Worm (Caenorhabditis elegans): ENCODE results near the gene E03H12.4.
A peak's percentile ranks its signal among the peaks of the same experiment; 100 is the strongest.

The E03H12.4 gene

DNA sequence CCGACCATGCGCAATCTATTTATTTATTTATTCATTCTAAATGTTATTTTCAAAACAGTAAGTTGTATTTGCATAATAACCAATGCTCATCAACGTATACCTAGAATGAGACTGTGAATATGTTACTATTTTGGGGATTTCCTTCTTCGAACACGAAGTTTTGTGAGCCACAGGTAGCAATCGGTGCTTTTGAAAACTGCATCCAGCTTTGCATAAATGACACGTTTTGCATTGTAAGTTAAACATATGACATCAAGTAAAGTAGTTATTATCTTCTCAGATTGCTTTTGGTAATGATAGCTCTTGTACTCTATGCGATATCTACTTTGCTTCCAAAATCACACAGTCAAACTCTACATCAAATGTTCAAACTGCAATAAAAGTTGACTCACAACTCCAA lies at the start of gene E03H12.4:
E03H12.4 (plus strand) TSS at position 120 of the 400 bp plus-strand sequence.
- TF ChIP-seq efl-1 (optimal IDR thresholded peaks at IDR 0.05), result no peak
- peak in 1 of 2 experiments; percentile 79 for TF ChIP-seq efl-1 (GFP tag; optimal IDR thresholded peaks at IDR 0.05 in 1 of 2)
- TF ChIP-seq nhr-11 (tag; optimal IDR thresholded peaks at IDR 0.05), result no peak
- no peak for TF ChIP-seq nhr-20 (tag; optimal IDR thresholded peaks at IDR 0.05)

DNA sequence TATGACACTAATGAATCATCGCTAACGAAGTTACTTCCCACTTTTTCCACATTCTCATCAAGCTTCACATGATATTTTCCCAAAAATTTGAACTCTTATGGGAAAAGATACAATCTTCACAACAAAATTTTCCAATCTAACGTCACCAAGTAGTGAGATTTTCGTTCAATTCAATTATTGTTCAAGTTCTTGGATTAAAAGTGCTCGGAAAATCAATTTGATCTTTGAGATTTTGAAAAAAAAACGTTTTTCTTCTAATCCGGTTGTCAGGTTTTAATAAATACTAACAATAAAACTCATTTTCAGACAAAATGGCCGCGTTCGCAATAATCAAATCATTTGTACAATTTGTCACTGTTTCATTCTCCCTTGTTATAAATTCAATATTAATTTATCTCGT lies 48.3 kb upstream of the E03H12.4 start, which contains the start of gene str-153:
str-153 (plus strand) TSS at position 301 of the 400 bp plus-strand sequence.
- no peak for TF ChIP-seq nhr-90 (tag; optimal IDR thresholded peaks at IDR 0.05; ENCODE audit: poor library complexity)
- TF ChIP-seq ets-5 (GFP tag; IDR thresholded peaks at IDR 0.05), result no peak
- no peak for TF ChIP-seq ceh-82 (tag; optimal IDR thresholded peaks at IDR 0.05)
- TF ChIP-seq unc-86 (tag; optimal IDR thresholded peaks at IDR 0.05), result no peak

DNA sequence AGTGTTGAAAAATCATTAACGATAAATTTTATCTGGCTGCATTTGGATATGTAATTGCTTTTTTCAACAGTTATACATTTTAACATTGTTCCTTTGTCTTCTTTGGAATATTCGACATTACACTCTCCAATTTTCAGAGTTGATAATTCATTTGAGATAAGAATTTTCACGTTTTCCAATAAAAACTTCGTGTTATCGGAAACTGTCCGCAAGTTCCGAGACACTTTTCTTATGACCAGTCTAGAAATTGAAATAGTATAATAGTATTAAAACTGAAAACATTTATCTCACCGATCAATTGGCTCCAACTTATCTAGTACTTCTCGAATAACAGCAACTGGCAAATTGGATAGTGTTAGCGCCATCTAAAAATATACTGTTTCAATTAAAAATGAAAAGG lies 44.7 kb upstream of the E03H12.4 start, which contains the start of gene fbxa-86:
fbxa-86 (minus strand) TSS at position 367 of the 400 bp plus-strand sequence.
- TF ChIP-seq C34B4.2 (tag; optimal IDR thresholded peaks at IDR 0.05) (no peak), mep-1 (tag; optimal IDR thresholded peaks at IDR 0.05) (no peak), elt-2 (tag; optimal IDR thresholded peaks at IDR 0.05) (peak; percentile 56)

DNA sequence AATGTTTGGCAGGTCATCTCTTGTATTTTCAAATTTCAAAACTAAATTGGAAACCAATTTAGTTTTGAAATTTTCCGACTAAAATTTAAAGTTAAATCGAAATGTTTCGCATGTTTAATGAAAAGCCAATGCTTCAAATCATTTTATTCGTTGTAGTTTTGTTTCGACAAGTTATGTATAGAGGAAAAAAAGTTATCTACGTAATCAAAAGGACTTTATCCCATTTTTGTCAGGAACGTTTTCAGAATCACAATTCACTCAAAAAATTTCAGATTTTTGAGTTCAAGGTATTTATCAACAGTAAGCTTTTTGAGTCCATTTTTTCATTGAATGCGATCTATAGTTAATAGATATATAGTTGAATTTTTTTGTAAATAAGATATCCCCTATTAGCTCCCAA lies 43.7 kb upstream of the E03H12.4 start, which contains the start of gene str-168:
str-168 (plus strand) TSS at position 301 of the 400 bp plus-strand sequence.
- TF ChIP-seq irx-1 (tag; optimal IDR thresholded peaks at IDR 0.05) (no peak), egl-13 (tag; optimal IDR thresholded peaks at IDR 0.05) (no peak), swsn-7 (tag; optimal IDR thresholded peaks at IDR 0.05) (no peak), ceh-90 (tag; optimal IDR thresholded peaks at IDR 0.05) (no peak), hlh-17 (GFP tag; optimal IDR thresholded peaks at IDR 0.05; ENCODE audit: borderline replicate concordance) (no peak), nhr-47 (tag; optimal IDR thresholded peaks at IDR 0.05) (no peak), mab-9 (GFP tag; IDR thresholded peaks at IDR 0.05) (no peak), efl-3 (GFP tag; optimal IDR thresholded peaks at IDR 0.05) (no peak), pax-3 (tag; optimal IDR thresholded peaks at IDR 0.05) (no peak), mef-2 (tag; optimal IDR thresholded peaks at IDR 0.05) (no peak), ztf-11 (tag; optimal IDR thresholded peaks at IDR 0.05) (no peak), C34B4.2 (tag; optimal IDR thresholded peaks at IDR 0.05) (no peak), aly-2 (tag; optimal IDR thresholded peaks at IDR 0.05) (no peak), ama-1 (optimal IDR thresholded peaks at IDR 0.05) (no peak), lin-15B (tag; optimal IDR thresholded peaks at IDR 0.05) (no peak), pqm-1 (tag; optimal IDR thresholded peaks at IDR 0.05) (no peak), jun-1 (tag; optimal IDR thresholded peaks at IDR 0.05) (no peak)

DNA sequence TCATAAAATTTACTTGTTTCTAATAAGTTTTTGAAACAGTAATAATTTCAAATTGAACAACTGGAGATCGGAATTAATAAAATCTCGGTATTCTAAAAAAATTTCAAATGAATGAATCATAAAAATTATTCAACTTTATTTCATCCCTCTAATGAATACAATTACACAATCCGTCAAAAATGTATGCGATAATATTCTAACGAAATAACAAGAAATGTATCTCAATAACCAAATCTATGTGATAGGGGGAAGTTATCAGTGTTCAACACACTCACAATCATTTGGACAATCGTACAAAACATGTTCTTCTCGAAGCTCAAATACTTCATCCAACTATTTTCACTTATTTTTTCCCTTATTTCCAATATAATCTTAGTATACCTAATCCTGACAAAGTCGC lies 40.7 kb upstream of the E03H12.4 start, which contains the start of gene Y9C9A.5:
Y9C9A.5 (plus strand) TSS at position 301 of the 400 bp plus-strand sequence.
- no peak for TF ChIP-seq zag-1 (tag; optimal IDR thresholded peaks at IDR 0.05)
- TF ChIP-seq hlh-4 (tag; optimal IDR thresholded peaks at IDR 0.05), result no peak
- TF ChIP-seq lin-15B (tag; optimal IDR thresholded peaks at IDR 0.05), result no peak
- no peak for TF ChIP-seq lir-3 (tag; optimal IDR thresholded peaks at IDR 0.05; ENCODE audit: poor library complexity)
- TF ChIP-seq dsc-1 (tag; optimal IDR thresholded peaks at IDR 0.05), result no peak
- no peak for TF ChIP-seq nhr-77 (tag; optimal IDR thresholded peaks at IDR 0.05)
- no peak for TF ChIP-seq grh-1 (GFP tag; IDR thresholded peaks at IDR 0.05)
- TF ChIP-seq ceh-90 (tag; optimal IDR thresholded peaks at IDR 0.05), result no peak
- TF ChIP-seq dpl-1 (GFP tag; optimal IDR thresholded peaks at IDR 0.05), result no peak
- TF ChIP-seq unc-130 (tag; optimal IDR thresholded peaks at IDR 0.05), result no peak
- TF ChIP-seq vab-15 (tag; optimal IDR thresholded peaks at IDR 0.05), result no peak
- no peak for TF ChIP-seq hlh-17 (GFP tag; optimal IDR thresholded peaks at IDR 0.05; ENCODE audit: borderline replicate concordance)
- no peak for TF ChIP-seq elt-2 (tag; optimal IDR thresholded peaks at IDR 0.05)
- no peak for TF ChIP-seq hpl-2 (GFP tag; optimal IDR thresholded peaks at IDR 0.05)
- TF ChIP-seq tlp-1 (tag; optimal IDR thresholded peaks at IDR 0.05), result no peak
- TF ChIP-seq ztf-4 (tag; optimal IDR thresholded peaks at IDR 0.05), result no peak
- no peak for TF ChIP-seq nhr-84 (tag; optimal IDR thresholded peaks at IDR 0.05)
- TF ChIP-seq aly-2 (tag; optimal IDR thresholded peaks at IDR 0.05), result no peak
